Worm (Caenorhabditis elegans) whole organism, L1 larva: ENCODE measurements around the gene sru-19.
"Not testable (repeated sequence)": the region's sequence is repeated elsewhere in the genome, so short reads cannot be mapped to it uniquely, and the experiment has no call there.

Source experiments
- C34B4.2 ChIP-seq: sonication (generic microtip); optimal IDR thresholded peaks from 2 replicates; lab custom pipeline; 2017; ENCODE audit warnings: mild to moderate bottlenecking, missing genetic modification characterization, missing compliant biosample characterization
- Y116A8C.19 ChIP-seq: sonication (generic microtip); optimal IDR thresholded peaks from 2 replicates; lab custom pipeline; 2016; ENCODE audit warnings: missing compliant biosample characterization, missing genetic modification characterization, borderline replicate concordance
- ama-1 ChIP-seq: fragments of 150-350 bp; optimal IDR thresholded peaks from 2 replicates; lab custom pipeline; 2014
- blmp-1 ChIP-seq: fragments of 150-350 bp; optimal IDR thresholded peaks from 2 replicates; lab custom pipeline; 2014; ENCODE audit warnings: missing biosample characterization, missing genetic modification characterization
- dpl-1 ChIP-seq, 3 experiments: fragments of 150-350 bp in 2 of 3; sonication (generic microtip) in 1 of 3; optimal IDR thresholded peaks; 2 replicates each; lab custom pipeline; 2014 to 2017; ENCODE audit warnings: missing biosample characterization in 3 of 3, missing genetic modification characterization in 3 of 3, missing genetic modification reagents in 3 of 3
- efl-1 ChIP-seq, 4 experiments: fragments of 150-350 bp; optimal IDR thresholded peaks in 3 of 4; peaks in 1 of 4; 1 replicate in 1 of 4; 2 replicates in 3 of 4; lab custom pipeline; 2014; ENCODE audit warnings: missing biosample characterization in 2 of 4, missing genetic modification characterization in 2 of 4, missing genetic modification reagents in 2 of 4
- efl-3 ChIP-seq: fragments of 200-800 bp; sonication (Bioruptor generic); optimal IDR thresholded peaks from 2 replicates; lab custom pipeline; 2018; ENCODE audit warnings: mild to moderate bottlenecking, missing genetic modification characterization, missing compliant biosample characterization
- elt-3 ChIP-seq, 6 experiments: fragments of 150-350 bp in 1 of 6; sonication (generic microtip); optimal IDR thresholded peaks; 2 replicates each; lab custom pipeline; 2017 to 2018; ENCODE audit warnings: missing biosample characterization in 6 of 6, missing genetic modification characterization in 6 of 6, inconsistent platforms in 1 of 6
- ets-5 ChIP-seq: fragments of 200-800 bp; sonication (Bioruptor generic); IDR thresholded peaks from 2 replicates; pipeline ENCODE4 v1.3.6; 2022; ENCODE audit warnings: missing genetic modification characterization, missing compliant biosample characterization
- grh-1 ChIP-seq: fragments of 200-800 bp; sonication (Bioruptor generic); IDR thresholded peaks from 2 replicates; pipeline ENCODE4 v1.3.6; 2022; ENCODE audit warnings: missing genetic modification reagents, missing genetic modification characterization, missing compliant biosample characterization
- hlh-17 ChIP-seq: fragments of 200-800 bp; sonication (Bioruptor generic); optimal IDR thresholded peaks from 2 replicates; lab custom pipeline; 2018; ENCODE audit warnings: missing genetic modification characterization, mild to moderate bottlenecking, missing compliant biosample characterization, moderate library complexity, borderline replicate concordance
- hlh-4 ChIP-seq: sonication (generic microtip); optimal IDR thresholded peaks from 2 replicates; lab custom pipeline; 2016; ENCODE audit warnings: mild to moderate bottlenecking, missing genetic modification characterization, missing compliant biosample characterization
- isw-1 ChIP-seq: fragments of 200-800 bp; sonication (Bioruptor generic); IDR thresholded peaks from 2 replicates; pipeline ENCODE4 v1.3.6; 2022; ENCODE audit warnings: missing genetic modification characterization, missing compliant biosample characterization
- jun-1 ChIP-seq: fragments of 150-350 bp; optimal IDR thresholded peaks from 2 replicates; lab custom pipeline; 2014; ENCODE audit warnings: missing biosample characterization, missing genetic modification reagents, missing genetic modification characterization
- lin-39 ChIP-seq: fragments of 150-350 bp; optimal IDR thresholded peaks from 2 replicates; lab custom pipeline; 2014; ENCODE audit warnings: missing biosample characterization, missing genetic modification reagents, missing genetic modification characterization
- lsy-2 ChIP-seq, 2 experiments: fragments of 150-350 bp; optimal IDR thresholded peaks; 2 replicates each; lab custom pipeline; 2014; ENCODE audit warnings: missing biosample characterization in 2 of 2, missing genetic modification characterization in 2 of 2
- mdl-1 ChIP-seq, 2 experiments: fragments of 150-350 bp; optimal IDR thresholded peaks; 2 replicates each; lab custom pipeline; 2014 to 2017; ENCODE audit warnings: missing biosample characterization in 2 of 2, missing genetic modification characterization in 2 of 2, inconsistent platforms in 1 of 2
- nhr-11 ChIP-seq: fragments of 150-350 bp; optimal IDR thresholded peaks from 2 replicates; lab custom pipeline; 2014; ENCODE audit warnings: missing biosample characterization, missing genetic modification characterization
- nhr-12 ChIP-seq: sonication (generic microtip); optimal IDR thresholded peaks from 2 replicates; lab custom pipeline; 2017; ENCODE audit warnings: missing biosample characterization, missing genetic modification characterization
- nhr-20 ChIP-seq: sonication (generic microtip); optimal IDR thresholded peaks from 2 replicates; lab custom pipeline; 2016; ENCODE audit warnings: mild to moderate bottlenecking, missing genetic modification characterization, missing compliant biosample characterization
- nhr-28 ChIP-seq: fragments of 150-350 bp; optimal IDR thresholded peaks from 2 replicates; lab custom pipeline; 2014; ENCODE audit warnings: missing biosample characterization, missing genetic modification characterization
- nhr-47 ChIP-seq: sonication (generic microtip); optimal IDR thresholded peaks from 2 replicates; lab custom pipeline; 2016; ENCODE audit warnings: mild to moderate bottlenecking, missing genetic modification characterization, moderate library complexity, missing compliant biosample characterization
- nhr-76 ChIP-seq: sonication (generic microtip); optimal IDR thresholded peaks from 2 replicates; lab custom pipeline; 2017; ENCODE audit warnings: missing biosample characterization, missing genetic modification characterization
- nhr-77 ChIP-seq: fragments of 150-350 bp; optimal IDR thresholded peaks from 2 replicates; lab custom pipeline; 2014; ENCODE audit warnings: missing biosample characterization, missing genetic modification characterization
- nhr-84 ChIP-seq: sonication (generic microtip); optimal IDR thresholded peaks from 2 replicates; lab custom pipeline; 2017; ENCODE audit warnings: missing biosample characterization, missing genetic modification characterization
- nhr-90 ChIP-seq: sonication (generic microtip); optimal IDR thresholded peaks from 2 replicates; lab custom pipeline; 2016; ENCODE audit warnings: mild to moderate bottlenecking, missing genetic modification characterization, missing compliant biosample characterization; ENCODE audit not compliant: poor library complexity
- pax-3 ChIP-seq: fragments of 200-800 bp; sonication (Bioruptor generic); optimal IDR thresholded peaks from 2 replicates; lab custom pipeline; 2018; ENCODE audit warnings: mild to moderate bottlenecking, missing genetic modification characterization, moderate library complexity, missing compliant biosample characterization
- pqm-1 ChIP-seq: sonication (generic microtip); optimal IDR thresholded peaks from 3 replicates; lab custom pipeline; 2017; ENCODE audit warnings: missing biosample characterization, missing genetic modification characterization
- rnt-1 ChIP-seq: sonication (generic microtip); optimal IDR thresholded peaks from 2 replicates; lab custom pipeline; 2016; ENCODE audit warnings: mild to moderate bottlenecking, missing genetic modification characterization, moderate library complexity, missing compliant biosample characterization
- skn-1 ChIP-seq: fragments of 150-350 bp; optimal IDR thresholded peaks from 2 replicates; lab custom pipeline; 2014; ENCODE audit warnings: missing biosample characterization, missing genetic modification characterization
- sox-4 ChIP-seq: sonication (generic microtip); optimal IDR thresholded peaks from 2 replicates; lab custom pipeline; 2016; ENCODE audit warnings: missing genetic modification characterization, missing compliant biosample characterization
- sup-37 ChIP-seq: fragments of 200-800 bp; sonication (Bioruptor generic); optimal IDR thresholded peaks from 2 replicates; lab custom pipeline; 2018; ENCODE audit warnings: mild to moderate bottlenecking, missing genetic modification characterization, missing compliant biosample characterization
- tbx-2 ChIP-seq: sonication (generic microtip); optimal IDR thresholded peaks from 2 replicates; lab custom pipeline; 2016; ENCODE audit warnings: missing genetic modification characterization, missing compliant biosample characterization
- unc-98 ChIP-seq: fragments of 200-800 bp; sonication (Bioruptor generic); IDR thresholded peaks from 2 replicates; pipeline ENCODE4 v1.3.6; 2022; ENCODE audit warnings: missing genetic modification characterization, missing compliant biosample characterization
- zip-4 ChIP-seq: fragments of 200-800 bp; sonication (Bioruptor generic); optimal IDR thresholded peaks from 2 replicates; lab custom pipeline; 2018; ENCODE audit warnings: mild to moderate bottlenecking, missing genetic modification characterization, moderate library complexity, missing compliant biosample characterization
- ztf-11 ChIP-seq, 2 experiments: sonication (generic microtip); optimal IDR thresholded peaks; 2 replicates each; lab custom pipeline; 2016 to 2017; ENCODE audit warnings: missing genetic modification characterization in 2 of 2, missing biosample characterization in 1 of 2, missing compliant biosample characterization in 1 of 2

Gene sru-19

DNA sequence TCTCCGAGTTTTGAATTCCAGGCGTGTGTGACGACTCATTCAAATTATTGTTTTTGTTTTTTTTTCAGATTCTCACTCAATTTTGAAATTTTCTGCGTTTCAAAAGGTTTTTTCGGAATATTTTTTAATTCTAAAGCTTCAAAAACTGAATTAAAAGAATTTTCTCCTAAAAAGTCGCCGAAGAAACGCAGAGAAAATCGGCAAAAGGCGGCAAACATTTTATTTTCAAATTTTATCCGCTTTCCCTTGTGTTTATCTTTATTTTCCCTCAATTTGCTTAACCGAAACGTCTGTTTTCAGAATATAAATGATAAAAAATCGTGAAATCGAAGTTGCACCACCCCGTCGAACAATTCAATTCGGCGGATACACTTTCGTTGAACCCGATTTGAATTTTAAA is 7.8 kb upstream of the sru-19 start, which contains the start of gene him-6:
Gene him-6, plus strand, starts transcription at position 301 of the 400 bp plus-strand sequence.
- TF ChIP-seq nhr-11 (tag; lab: Kevin White, UChicago) (no peak), efl-3 (GFP tag; lab: Kevin White, UChicago) (no peak), nhr-84 (tag; lab: Kevin White, UChicago) (no peak), sup-37 (no peak), ama-1 (lab: Kevin White, UChicago) (no peak), Y116A8C.19 (tag; lab: Kevin White, UChicago) (no peak), nhr-12 (no peak), lin-39 (tag; lab: Kevin White, UChicago) (no peak), blmp-1 (no peak), efl-1 (optimal IDR thresholded peaks at IDR 0.05; lab: Kevin White, UChicago) (no peak), efl-1 (GFP tag; optimal IDR thresholded peaks at IDR 0.05 in 1 of 2; lab: Kevin White, UChicago) (no peak)
- TF ChIP-seq, all 84 proteins: peak for 0

DNA sequence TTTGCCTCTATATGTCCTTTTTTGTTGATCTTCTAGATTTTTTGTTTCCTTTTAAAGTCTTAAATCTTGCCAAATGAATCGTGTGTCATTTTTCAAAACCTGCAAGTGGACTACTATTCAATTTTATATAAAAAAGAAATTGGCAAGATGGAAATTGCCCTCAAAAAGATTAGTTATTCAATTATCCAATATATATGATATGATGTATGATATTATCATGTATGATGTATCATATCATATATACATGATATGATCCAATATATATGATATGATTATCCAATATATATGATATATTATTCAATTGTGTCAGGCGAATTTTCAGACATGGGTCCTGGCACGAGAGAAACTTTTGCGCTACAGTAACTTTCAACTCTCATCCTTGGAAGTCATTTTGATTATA is 3.1 kb upstream of the sru-19 start, which contains the start of gene sru-20:
Gene sru-20, plus strand, starts transcription at position 301 of the 400 bp plus-strand sequence.
- no peak for TF ChIP-seq ets-5 (GFP tag; lab: Robert Waterston, UW)
- TF ChIP-seq pqm-1 = no peak
- TF ChIP-seq pax-3 (tag; lab: Kevin White, UChicago) = no peak
- no peak for TF ChIP-seq isw-1 (GFP tag; lab: Robert Waterston, UW)
- no peak for TF ChIP-seq C34B4.2 (tag; lab: Kevin White, UChicago)
- no peak for TF ChIP-seq tbx-2 (tag; lab: Kevin White, UChicago)
- no peak for TF ChIP-seq skn-1 (tag; lab: Kevin White, UChicago)
- no peak for TF ChIP-seq nhr-90
- no peak for TF ChIP-seq lin-39 (tag; lab: Kevin White, UChicago)
- TF ChIP-seq zip-4 = no peak

DNA sequence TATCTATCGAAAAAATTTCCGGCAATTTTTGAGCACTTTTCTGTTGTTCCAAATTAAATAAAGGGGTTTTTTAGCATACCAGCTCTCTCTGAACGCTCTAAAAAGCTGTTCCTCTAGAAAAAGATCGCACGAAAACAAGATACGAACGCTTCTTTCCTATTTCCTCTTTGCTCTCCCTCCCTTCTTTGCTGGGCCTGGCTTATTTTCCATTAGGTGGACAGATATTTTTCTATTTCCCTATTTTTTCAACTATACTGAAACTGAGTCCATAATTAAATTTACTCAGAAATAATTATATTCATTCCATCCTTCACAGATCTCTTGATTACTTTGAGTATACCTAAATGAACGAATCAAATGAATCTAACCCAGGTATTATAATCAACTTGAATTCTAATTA is 3.6 kb downstream of the sru-19 start, which contains the start of gene sru-18:
Gene sru-18, plus strand, starts transcription at position 301 of the 400 bp plus-strand sequence.
- TF ChIP-seq Y116A8C.19 (tag; lab: Kevin White, UChicago) (no peak), nhr-90 (no peak), sox-4 (tag; lab: Kevin White, UChicago) (no peak), lsy-2 (tag; optimal IDR thresholded peaks at IDR 0.05; lab: Kevin White, UChicago) (no peak), nhr-76 (tag; lab: Kevin White, UChicago) (no peak), unc-98 (GFP tag; lab: Robert Waterston, UW) (no peak), nhr-12 (no peak)
- TF ChIP-seq, all 84 proteins: peak for 0

DNA sequence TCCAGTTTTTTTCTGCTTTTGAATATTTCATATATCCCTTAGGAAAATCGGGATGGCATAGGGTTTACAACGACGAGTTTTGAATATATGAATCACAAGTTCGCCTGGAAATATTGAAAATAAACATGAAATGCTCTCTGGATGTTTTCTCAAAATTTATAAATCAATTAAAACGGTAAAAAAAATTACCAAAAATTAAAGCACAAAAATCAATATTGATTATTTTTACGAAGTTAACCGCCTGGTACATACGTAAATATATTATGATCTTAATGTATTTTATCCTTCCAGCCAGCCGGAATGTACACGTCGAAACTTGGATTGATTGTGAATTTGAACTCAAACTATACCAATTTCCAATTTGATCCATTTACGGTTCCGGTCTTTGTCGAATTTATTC is 7.1 kb downstream of the sru-19 start, which contains the start of gene sru-17:
Gene sru-17, plus strand, starts transcription at position 301 of the 400 bp plus-strand sequence.
- not testable (repeated sequence) for TF ChIP-seq isw-1 (GFP tag; lab: Robert Waterston, UW); ztf-11 (tag; optimal IDR thresholded peaks at IDR 0.05; lab: Kevin White, UChicago); dpl-1 (GFP tag; optimal IDR thresholded peaks at IDR 0.05; lab: Kevin White, UChicago)

DNA sequence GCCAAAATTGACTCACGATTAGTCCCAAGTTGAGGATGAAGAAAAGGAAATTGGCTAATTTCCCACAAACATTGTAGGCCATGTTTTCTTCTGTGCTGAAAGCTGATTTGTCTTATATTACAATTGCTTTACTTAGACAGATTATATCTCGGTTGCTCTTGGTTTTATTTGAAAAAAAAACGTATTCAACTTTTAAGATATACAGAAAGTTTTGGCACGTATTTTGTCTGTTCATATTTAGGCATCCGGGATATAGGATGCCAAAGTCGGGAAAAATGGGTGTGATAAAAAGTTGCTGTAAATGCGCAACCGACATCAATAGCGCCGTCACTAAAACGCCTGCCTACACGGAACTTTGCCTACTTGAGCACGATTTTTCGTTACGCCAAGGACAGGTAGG is 21.8 kb downstream of the sru-19 start, which contains the start of gene tsp-4:
Gene tsp-4, minus strand, starts transcription at position 101 of the 400 bp plus-strand sequence.
- TF ChIP-seq elt-3 (tag; optimal IDR thresholded peaks at IDR 0.05; lab: Kevin White, UChicago) (no peak), hlh-4 (tag; lab: Kevin White, UChicago) (no peak), unc-98 (GFP tag; lab: Robert Waterston, UW) (no peak), nhr-28 (no peak), nhr-47 (tag; lab: Kevin White, UChicago) (no peak), jun-1 (no peak), zip-4 (no peak), hlh-17 (GFP tag; lab: Kevin White, UChicago) (no peak), nhr-20 (tag; lab: Kevin White, UChicago) (no peak), nhr-76 (tag; lab: Kevin White, UChicago) (no peak), nhr-77 (tag; lab: Kevin White, UChicago) (no peak), efl-1 (optimal IDR thresholded peaks at IDR 0.05; lab: Kevin White, UChicago) (no peak), efl-1 (GFP tag; optimal IDR thresholded peaks at IDR 0.05 in 1 of 2; lab: Kevin White, UChicago) (no peak), mdl-1 (tag; optimal IDR thresholded peaks at IDR 0.05; lab: Kevin White, UChicago) (no peak), grh-1 (GFP tag; lab: Robert Waterston, UW) (no peak), sup-37 (no peak), rnt-1 (no peak), nhr-11 (tag; lab: Kevin White, UChicago) (no peak), efl-3 (GFP tag; lab: Kevin White, UChicago) (no peak)
- TF ChIP-seq, all 84 proteins: peak for 0
